Fruit fly (Drosophila melanogaster): ENCODE data around the gene Iml1.

Gene Iml1

dm6 chr3L:1548345-1548970, 14.6 kb upstream of the Iml1 start (continued):
- TF ChIP-seq CG3163 (GFP tag; optimal IDR thresholded peaks at IDR 0.05) (no peak), Vsx1 (GFP tag; optimal IDR thresholded peaks at IDR 0.05) (no peak), Poxn (GFP tag; IDR thresholded peaks at IDR 0.05) (no peak), CG14860 (GFP tag; IDR thresholded peaks at IDR 0.05; ENCODE audit: partially characterized antibody) (no peak), gt (GFP tag; IDR thresholded peaks at IDR 0.05) (no peak), CG17361 (GFP tag; IDR thresholded peaks at IDR 0.05) (peak; percentile 68), Fer1 (GFP tag; optimal IDR thresholded peaks at IDR 0.05) (peak; percentile 79), PHDP (tag; optimal IDR thresholded peaks at IDR 0.05) (peak; percentile 56), Max (GFP tag; optimal IDR thresholded peaks at IDR 0.05) (peak; percentile 7), lmd (GFP tag; IDR thresholded peaks at IDR 0.05) (peak; percentile 59; the same call in 1 of the 2 replicates), CG3407 (GFP tag; optimal IDR thresholded peaks at IDR 0.05) (no peak), pb (GFP tag; optimal IDR thresholded peaks at IDR 0.05) (no peak), CG13296 (GFP tag; optimal IDR thresholded peaks at IDR 0.05) (peak; percentile 74), bbx (GFP tag; IDR thresholded peaks at IDR 0.05; ENCODE audit: partially characterized antibody) (no peak), CG1792 (GFP tag; optimal IDR thresholded peaks at IDR 0.05) (no peak), knrl (GFP tag; IDR thresholded peaks at IDR 0.05; ENCODE audit: partially characterized antibody) (no peak), Rx (GFP tag; IDR thresholded peaks at IDR 0.05) (0 out of 2 replicates have a peak, but pooled peaks have one; percentile 13), Kr (GFP tag; optimal IDR thresholded peaks at IDR 0.05) (no peak), CG15269 (tag; optimal IDR thresholded peaks at IDR 0.05) (peak; percentile 83), sqz (GFP tag; optimal IDR thresholded peaks at IDR 0.05) (peak; percentile 27), CG13624 (GFP tag; optimal IDR thresholded peaks at IDR 0.05) (peak; percentile 62), wdn (GFP tag; IDR thresholded peaks at IDR 0.05) (peak; percentile 10; the same call in 1 of the 2 replicates), Atf3 (GFP tag; optimal IDR thresholded peaks at IDR 0.05) (no peak), bab2 (GFP tag; optimal IDR thresholded peaks at IDR 0.05) (peak; percentile 14), fu2 (GFP tag; optimal IDR thresholded peaks at IDR 0.05) (peak; percentile 34), Sin3A (optimal IDR thresholded peaks at IDR 0.05) (no peak), chm (GFP tag; IDR thresholded peaks at IDR 0.05) (no peak), CG2129 (GFP tag; IDR thresholded peaks at IDR 0.05; ENCODE audit: partially characterized antibody) (no peak), Mes4 (GFP tag; optimal IDR thresholded peaks at IDR 0.05) (no peak), ro (GFP tag; IDR thresholded peaks at IDR 0.05) (no peak), CG6854 (GFP tag; optimal IDR thresholded peaks at IDR 0.05) (peak; percentile 41), sens-2 (GFP tag; IDR thresholded peaks at IDR 0.05) (no peak), NK7.1 (GFP tag; optimal IDR thresholded peaks at IDR 0.05) (no peak), CG8924 (tag; optimal IDR thresholded peaks at IDR 0.05) (peak; percentile 76), Oaz (GFP tag; IDR thresholded peaks at IDR 0.05) (0 out of 2 replicates have a peak, but pooled peaks have one; percentile 17), CG18764 (GFP tag; optimal IDR thresholded peaks at IDR 0.05) (peak; percentile 22), tin (GFP tag; optimal IDR thresholded peaks at IDR 0.05) (peak; percentile 37), CG3838 (GFP tag; optimal IDR thresholded peaks at IDR 0.05) (no peak), CG6689 (GFP tag; IDR thresholded peaks at IDR 0.05) (peak; percentile 38; the same call in 1 of the 2 replicates), Abd-B (GFP tag; optimal IDR thresholded peaks at IDR 0.05) (peak; percentile 2), vnd (GFP tag; IDR thresholded peaks at IDR 0.05; ENCODE audit: partially characterized antibody) (no peak), gce (GFP tag; IDR thresholded peaks at IDR 0.05) (no peak; the same call in 2 of the 3 replicates), CG8290 (GFP tag; optimal IDR thresholded peaks at IDR 0.05) (no peak), CG8290 (tag; optimal IDR thresholded peaks at IDR 0.05) (no peak), cad (GFP tag; optimal IDR thresholded peaks at IDR 0.05) (peak; percentile 33), ind (GFP tag; optimal IDR thresholded peaks at IDR 0.05) (peak; percentile 62), row (GFP tag; IDR thresholded peaks at IDR 0.05) (peak; percentile 78), unpg (GFP tag; optimal IDR thresholded peaks at IDR 0.05) (peak; percentile 50), MTF-1 (GFP tag; optimal IDR thresholded peaks at IDR 0.05; ENCODE audit: borderline replicate concordance) (peak; percentile 21), gfzf (GFP tag; optimal IDR thresholded peaks at IDR 0.05) (no peak), CTCF (GFP tag; optimal IDR thresholded peaks at IDR 0.05) (no peak), B-H1 (GFP tag; IDR thresholded peaks at IDR 0.05) (no peak)

Measured in whole organism, embryonic.